Fruit fly (Drosophila melanogaster): ENCODE data around the gene LIMK1.

- TF ChIP-seq CG7368 (GFP tag; optimal IDR thresholded peaks at IDR 0.05) (no peak), eg (GFP tag; IDR thresholded peaks at IDR 0.05) (no peak), Gug (GFP tag; IDR thresholded peaks at IDR 0.05) (no peak), Lpt (GFP tag; optimal IDR thresholded peaks at IDR 0.05) (no peak), CG1621 (tag; optimal IDR thresholded peaks at IDR 0.05) (no peak), CG16779 (tag; optimal IDR thresholded peaks at IDR 0.05) (no peak), CG3032 (tag; optimal IDR thresholded peaks at IDR 0.05) (no peak)
Observed at dm6 chrX:12615752-12616366, 23.9 kb upstream of the LIMK1 start, which contains the start of gene CG11085.

All from whole organism, prepupa.